Worm (Caenorhabditis elegans): Measurements from ENCODE around the gene ify-1.

The ify-1 gene

ce11 chrII:5047279-5047678, 7.7 kb downstream of the ify-1 start (continued):
- TF ChIP-seq F49E8.2 (tag; optimal IDR thresholded peaks at IDR 0.05; ENCODE audit: borderline replicate concordance) (no peak), nhr-25 (tag; optimal IDR thresholded peaks at IDR 0.05; ENCODE audit: borderline replicate concordance, insufficient read depth) (peak; percentile 33), daf-12 (tag; optimal IDR thresholded peaks at IDR 0.05) (no peak), ztf-11 (tag; optimal IDR thresholded peaks at IDR 0.05) (no peak), ces-1 (GFP tag; optimal IDR thresholded peaks at IDR 0.05) (no peak), lin-15B (tag; optimal IDR thresholded peaks at IDR 0.05) (no peak), saeg-2 (GFP tag; IDR thresholded peaks at IDR 0.05) (no peak), fos-1 (tag; optimal IDR thresholded peaks at IDR 0.05) (no peak), nhr-41 (GFP tag; IDR thresholded peaks at IDR 0.05) (no peak), lir-3 (tag; optimal IDR thresholded peaks at IDR 0.05) (no peak), aha-1 (tag) (peak; percentile 70), tag-97 (GFP tag; IDR thresholded peaks at IDR 0.05) (no peak), unc-130 (GFP tag; optimal IDR thresholded peaks at IDR 0.05) (no peak), ceh-62 (tag; optimal IDR thresholded peaks at IDR 0.05) (no peak), dve-1 (tag; optimal IDR thresholded peaks at IDR 0.05; ENCODE audit: insufficient read depth) (peak; percentile 2), ama-1 (optimal IDR thresholded peaks at IDR 0.05) (no peak), ceh-28 (tag; optimal IDR thresholded peaks at IDR 0.05) (no peak), nhr-102 (tag; optimal IDR thresholded peaks at IDR 0.05) (no peak), aly-2 (tag; optimal IDR thresholded peaks at IDR 0.05) (no peak), lin-13 (GFP tag; optimal IDR thresholded peaks at IDR 0.05) (no peak), D1046.2 (GFP tag; IDR thresholded peaks at IDR 0.05) (no peak), F26F4.8 (GFP tag; conservative IDR thresholded peaks at IDR 0.05) (no peak), T20F7.1 (GFP tag; optimal IDR thresholded peaks at IDR 0.05) (no peak), fkh-10 (GFP tag; optimal IDR thresholded peaks at IDR 0.05) (no peak), mep-1 (tag; optimal IDR thresholded peaks at IDR 0.05) (no peak), daf-8 (GFP tag; IDR thresholded peaks at IDR 0.05) (no peak), mxl-3 (GFP tag; optimal IDR thresholded peaks at IDR 0.05) (peak; percentile 90), mes-2 (tag; optimal IDR thresholded peaks at IDR 0.05; ENCODE audit: poor library complexity, severe bottlenecking) (peak; percentile 4), lsy-2 (tag; optimal IDR thresholded peaks at IDR 0.05) (peak in 1 of 2 experiments; percentile 40), rbr-2 (tag; optimal IDR thresholded peaks at IDR 0.05) (no peak), hmg-1.1 (GFP tag; IDR thresholded peaks at IDR 0.05) (no peak)

ce11 chrII:5046209-5047200, 8.5 kb downstream of the ify-1 start:
- TF ChIP-seq spr-1 (tag; optimal IDR thresholded peaks at IDR 0.05) (no peak), Y105C5A.15 (GFP tag; IDR thresholded peaks at IDR 0.05) (no peak), arid-1 (GFP tag; conservative IDR thresholded peaks at IDR 0.05) (no peak), gei-8 (GFP tag; optimal IDR thresholded peaks at IDR 0.05) (no peak), fkh-10 (GFP tag; optimal IDR thresholded peaks at IDR 0.05) (peak; percentile 77), ama-1 (optimal IDR thresholded peaks at IDR 0.05) (no peak), daf-12 (tag; optimal IDR thresholded peaks at IDR 0.05) (no peak), lsy-2 (tag; optimal IDR thresholded peaks at IDR 0.05) (peak in 1 of 2 experiments; percentile 22), mes-2 (tag; optimal IDR thresholded peaks at IDR 0.05; ENCODE audit: poor library complexity, severe bottlenecking) (no peak), F44E2.7 (GFP tag; IDR thresholded peaks at IDR 0.05) (no peak), hlh-30 (tag; optimal IDR thresholded peaks at IDR 0.05; ENCODE audit: insufficient read depth) (peak; percentile 51), unc-130 (GFP tag; optimal IDR thresholded peaks at IDR 0.05) (no peak), daf-19 (GFP tag; conservative IDR thresholded peaks at IDR 0.05) (no peak), php-3 (GFP tag; IDR thresholded peaks at IDR 0.05) (no peak), ceh-28 (tag; optimal IDR thresholded peaks at IDR 0.05) (no peak), zip-11 (GFP tag; IDR thresholded peaks at IDR 0.05) (no peak), lin-39 (tag; optimal IDR thresholded peaks at IDR 0.05) (no peak), lin-29 (GFP tag; IDR thresholded peaks at IDR 0.05) (no peak), ces-1 (GFP tag; optimal IDR thresholded peaks at IDR 0.05) (peak; percentile 57), nhr-111 (GFP tag; optimal IDR thresholded peaks at IDR 0.05) (no peak), mdl-1 (tag; optimal IDR thresholded peaks at IDR 0.05) (peak in 1 of 2 experiments; percentile 18), F10B5.3 (tag; optimal IDR thresholded peaks at IDR 0.05) (no peak), nhr-102 (tag; optimal IDR thresholded peaks at IDR 0.05) (no peak), nhr-6 (tag; optimal IDR thresholded peaks at IDR 0.05) (no peak), nhr-76 (tag; optimal IDR thresholded peaks at IDR 0.05) (no peak), F49E8.2 (tag; optimal IDR thresholded peaks at IDR 0.05; ENCODE audit: borderline replicate concordance) (no peak), dmd-6 (GFP tag; IDR thresholded peaks at IDR 0.05) (no peak)
